Fruit fly (Drosophila melanogaster): Measurements from ENCODE around the gene aay.

The aay gene

dm6 chr3L:9424528-9424911 is 1.5 kb downstream of the aay start (continued):
- TF ChIP-seq emc (GFP tag; optimal IDR thresholded peaks at IDR 0.05) (no peak), CG12155 (GFP tag; optimal IDR thresholded peaks at IDR 0.05) (peak; percentile 12), CG2202 (tag; optimal IDR thresholded peaks at IDR 0.05) (no peak), Hand (GFP tag; optimal IDR thresholded peaks at IDR 0.05) (peak; percentile 26), run (tag; optimal IDR thresholded peaks at IDR 0.05) (no peak), Mad (GFP tag; optimal IDR thresholded peaks at IDR 0.05) (no peak), Drgx (GFP tag; IDR thresholded peaks at IDR 0.05) (no peak), CG7357 (GFP tag; IDR thresholded peaks at IDR 0.05) (no peak), en (GFP tag; optimal IDR thresholded peaks at IDR 0.05) (no peak), E2f1 (GFP tag; IDR thresholded peaks at IDR 0.05) (no peak), CG18599 (GFP tag; optimal IDR thresholded peaks at IDR 0.05) (peak; percentile 47), CG6175 (GFP tag; IDR thresholded peaks at IDR 0.05) (no peak), odd (GFP tag; optimal IDR thresholded peaks at IDR 0.05) (peak; percentile 42), CG3065 (GFP tag; optimal IDR thresholded peaks at IDR 0.05) (no peak), CG3995 (GFP tag; optimal IDR thresholded peaks at IDR 0.05) (peak; percentile 27), Mes4 (GFP tag; optimal IDR thresholded peaks at IDR 0.05) (no peak), CG12942 (GFP tag; optimal IDR thresholded peaks at IDR 0.05) (peak; percentile 5), zfh2 (GFP tag; optimal IDR thresholded peaks at IDR 0.05) (no peak), da (GFP tag; optimal IDR thresholded peaks at IDR 0.05) (no peak), Blimp-1 (GFP tag; optimal IDR thresholded peaks at IDR 0.05) (peak; percentile 52), CG1792 (GFP tag; optimal IDR thresholded peaks at IDR 0.05) (no peak), CG15073 (GFP tag; optimal IDR thresholded peaks at IDR 0.05) (no peak), Hr39 (optimal IDR thresholded peaks at IDR 0.05) (no peak), ATbp (GFP tag; optimal IDR thresholded peaks at IDR 0.05) (no peak), CG16815 (GFP tag; optimal IDR thresholded peaks at IDR 0.05) (no peak), CG12236 (GFP tag; optimal IDR thresholded peaks at IDR 0.05) (no peak), HmgD (GFP tag; optimal IDR thresholded peaks at IDR 0.05) (no peak), ftz-f1 (GFP tag; optimal IDR thresholded peaks at IDR 0.05) (no peak), CG11695 (GFP tag; IDR thresholded peaks at IDR 0.05) (peak; percentile 56; the same call in 2 of the 3 replicates), Gsc (GFP tag; IDR thresholded peaks at IDR 0.05) (no peak), Ssrp (tag; optimal IDR thresholded peaks at IDR 0.05) (no peak), crp (GFP tag; optimal IDR thresholded peaks at IDR 0.05) (peak in 1 of 2 experiments; percentile 8), TFAM (GFP tag; optimal IDR thresholded peaks at IDR 0.05) (no peak), CG5245 (GFP tag; optimal IDR thresholded peaks at IDR 0.05) (no peak), CG15269 (tag; optimal IDR thresholded peaks at IDR 0.05) (peak; percentile 70), Ada2b (GFP tag; IDR thresholded peaks at IDR 0.05) (peak; percentile 20; the same call in 1 of the 2 replicates), MTF-1 (GFP tag; optimal IDR thresholded peaks at IDR 0.05; ENCODE audit: borderline replicate concordance) (no peak), CG14667 (GFP tag; IDR thresholded peaks at IDR 0.05) (no peak), CG17359 (tag; optimal IDR thresholded peaks at IDR 0.05) (peak; percentile 35), CG12391 (tag; optimal IDR thresholded peaks at IDR 0.05) (peak; percentile 56), jigr1 (GFP tag; IDR thresholded peaks at IDR 0.05) (no peak), CG12744 (GFP tag; optimal IDR thresholded peaks at IDR 0.05) (no peak), chn (GFP tag; optimal IDR thresholded peaks at IDR 0.05) (no peak), NK7.1 (GFP tag; optimal IDR thresholded peaks at IDR 0.05) (no peak), B-H2 (GFP tag; optimal IDR thresholded peaks at IDR 0.05) (no peak), Lhr (GFP tag; optimal IDR thresholded peaks at IDR 0.05) (no peak), CG17328 (GFP tag; IDR thresholded peaks at IDR 0.05) (no peak), kah (GFP tag; optimal IDR thresholded peaks at IDR 0.05) (peak; percentile 23), Deaf1 (tag; optimal IDR thresholded peaks at IDR 0.05) (peak; percentile 14)

Data from whole organism, embryonic.